Fruit fly (Drosophila melanogaster) whole organism, embryonic: Measurements from ENCODE around the gene Kdm2.

Experiments used
- B-H1 ChIP-seq: fragments of 200-800 bp; sonication (Bioruptor generic); IDR thresholded peaks from 3 replicates; pipeline ENCODE4 v1.3.6; 2022; ENCODE audit warnings: missing biosample characterization, missing genetic modification characterization
- BtbVII ChIP-seq: fragments of 200-800 bp; sonication (Bioruptor generic); optimal IDR thresholded peaks from 3 replicates; lab custom pipeline; 2017; ENCODE audit warnings: missing biosample characterization, mild to moderate bottlenecking, missing genetic modification characterization
- CG10209 ChIP-seq: fragments of 200-800 bp; sonication (Bioruptor generic); optimal IDR thresholded peaks from 3 replicates; lab custom pipeline; 2017; ENCODE audit warnings: missing biosample characterization, mild to moderate bottlenecking, missing genetic modification characterization, missing genetic modification reagents
- CG1024 ChIP-seq: fragments of 200-800 bp; sonication (Bioruptor generic); IDR thresholded peaks from 2 replicates; pipeline ENCODE4 v1.3.6; 2022; ENCODE audit warnings: missing biosample characterization, missing genetic modification characterization
- CG10274 ChIP-seq: fragments of 200-800 bp; sonication (Bioruptor generic); optimal IDR thresholded peaks from 3 replicates; lab custom pipeline; 2017; ENCODE audit warnings: missing biosample characterization, mild to moderate bottlenecking, missing genetic modification characterization
- CG12391 ChIP-seq: fragments of 200-800 bp; sonication (Bioruptor generic); optimal IDR thresholded peaks from 3 replicates; lab custom pipeline; 2018; ENCODE audit warnings: missing biosample characterization, mild to moderate bottlenecking, missing genetic modification characterization, moderate library complexity
- CG12659 ChIP-seq: fragments of 200-800 bp; sonication (Bioruptor generic); optimal IDR thresholded peaks from 3 replicates; lab custom pipeline; 2017; ENCODE audit warnings: mild to moderate bottlenecking, missing biosample characterization, missing genetic modification reagents, missing genetic modification characterization
- CG15696 ChIP-seq: fragments of 200-800 bp; sonication (Bioruptor generic); optimal IDR thresholded peaks from 2 replicates; lab custom pipeline; 2019; ENCODE audit warnings: missing biosample characterization, mild to moderate bottlenecking, missing genetic modification characterization, moderate library complexity
- CG17361 ChIP-seq: fragments of 200-800 bp; sonication (Bioruptor generic); IDR thresholded peaks from 3 replicates; pipeline ENCODE4 v1.3.6; 2022; ENCODE audit warnings: missing biosample characterization, missing genetic modification characterization
- CG18262 ChIP-seq: fragments of 200-800 bp; optimal IDR thresholded peaks from 3 replicates; lab custom pipeline; 2019; ENCODE audit warnings: missing biosample characterization, mild to moderate bottlenecking, missing genetic modification characterization, moderate library complexity
- CG31365 ChIP-seq: fragments of 200-800 bp; sonication (Bioruptor generic); optimal IDR thresholded peaks from 2 replicates; lab custom pipeline; 2018; ENCODE audit warnings: missing biosample characterization, mild to moderate bottlenecking, missing genetic modification characterization
- CG31388 ChIP-seq: fragments of 200-800 bp; sonication (Bioruptor generic); optimal IDR thresholded peaks from 2 replicates; lab custom pipeline; 2016; ENCODE audit warnings: missing biosample characterization, missing genetic modification characterization
- CG5180 ChIP-seq: fragments of 200-800 bp; sonication (Bioruptor generic); optimal IDR thresholded peaks from 3 replicates; lab custom pipeline; 2017; ENCODE audit warnings: missing biosample characterization, missing genetic modification characterization, mild to moderate bottlenecking, moderate library complexity, missing genetic modification reagents
- CG5245 ChIP-seq: fragments of 200-800 bp; sonication (Bioruptor generic); optimal IDR thresholded peaks from 3 replicates; lab custom pipeline; 2016; ENCODE audit warnings: missing biosample characterization, missing genetic modification characterization
- CG6254 ChIP-seq: fragments of 200-800 bp; sonication (Bioruptor generic); optimal IDR thresholded peaks from 3 replicates; lab custom pipeline; 2017; ENCODE audit warnings: mild to moderate bottlenecking, missing biosample characterization, missing genetic modification reagents, missing genetic modification characterization
- CG6765 ChIP-seq: fragments of 200-800 bp; sonication (Bioruptor generic); optimal IDR thresholded peaks from 3 replicates; lab custom pipeline; 2017; ENCODE audit warnings: missing biosample characterization, mild to moderate bottlenecking, missing genetic modification characterization
- CG7372 ChIP-seq: fragments of 200-800 bp; sonication (Bioruptor generic); IDR thresholded peaks from 2 replicates; pipeline ENCODE4 v1.3.6; 2022; ENCODE audit warnings: missing biosample characterization, missing genetic modification characterization
- CG7745 ChIP-seq: fragments of 200-800 bp; sonication (Bioruptor generic); optimal IDR thresholded peaks from 2 replicates; lab custom pipeline; 2018; ENCODE audit warnings: missing biosample characterization, mild to moderate bottlenecking, missing genetic modification characterization, moderate library complexity
- CG7839 ChIP-seq: fragments of 200-800 bp; sonication (Bioruptor generic); optimal IDR thresholded peaks from 3 replicates; lab custom pipeline; 2018; ENCODE audit warnings: missing biosample characterization, mild to moderate bottlenecking, missing genetic modification characterization, moderate library complexity
- CG8281 ChIP-seq: fragments of 200-800 bp; sonication (Bioruptor generic); optimal IDR thresholded peaks from 2 replicates; lab custom pipeline; 2018; ENCODE audit warnings: missing biosample characterization, mild to moderate bottlenecking, missing genetic modification characterization, moderate library complexity
- CG8290 ChIP-seq, 3 experiments: fragments of 200-800 bp; sonication (Bioruptor generic); optimal IDR thresholded peaks; 2 replicates each; lab custom pipeline; 2016 to 2019; ENCODE audit warnings: missing biosample characterization in 3 of 3, missing genetic modification characterization in 3 of 3, mild to moderate bottlenecking in 2 of 3, moderate library complexity in 1 of 3
- CG9876 ChIP-seq: fragments of 200-800 bp; sonication (Bioruptor generic); optimal IDR thresholded peaks from 2 replicates; lab custom pipeline; 2016; ENCODE audit warnings: missing biosample characterization, missing genetic modification characterization
- Deaf1 ChIP-seq: fragments of 200-800 bp; optimal IDR thresholded peaks from 3 replicates; lab custom pipeline; 2019; ENCODE audit warnings: missing biosample characterization, mild to moderate bottlenecking, missing genetic modification characterization, moderate library complexity
- Doc2 ChIP-seq: fragments of 200-800 bp; sonication (Bioruptor generic); IDR thresholded peaks from 2 replicates; pipeline ENCODE4 v1.3.6; 2022; ENCODE audit warnings: missing biosample characterization, missing genetic modification characterization
- Drgx ChIP-seq: fragments of 200-800 bp; sonication (Bioruptor generic); IDR thresholded peaks from 2 replicates; pipeline ENCODE4 v1.3.6; 2022; ENCODE audit warnings: missing biosample characterization, missing genetic modification characterization
- Fer1 ChIP-seq: fragments of 200-800 bp; sonication (Bioruptor generic); optimal IDR thresholded peaks from 2 replicates; lab custom pipeline; 2017; ENCODE audit warnings: missing biosample characterization, mild to moderate bottlenecking, missing genetic modification characterization
- HmgD ChIP-seq: fragments of 200-800 bp; sonication (Bioruptor generic); optimal IDR thresholded peaks from 3 replicates; lab custom pipeline; 2016; ENCODE audit warnings: missing biosample characterization, missing genetic modification characterization
- Med ChIP-seq: fragments of 200-800 bp; sonication (Bioruptor generic); peaks from one replicate; lab custom pipeline; 2016; ENCODE audit warnings: missing biosample characterization, missing genetic modification characterization, mild to moderate bottlenecking, inconsistent platforms, moderate library complexity
- Ravus ChIP-seq: fragments of 200-800 bp; sonication (Bioruptor generic); IDR thresholded peaks from 2 replicates; pipeline ENCODE4 v1.3.6; 2022; ENCODE audit warnings: missing biosample characterization, missing genetic modification characterization
- Scr ChIP-seq: fragments of 200-800 bp; sonication (Bioruptor generic); IDR thresholded peaks from 2 replicates; pipeline ENCODE4 v1.3.6; 2022; ENCODE audit warnings: missing biosample characterization, missing genetic modification characterization; ENCODE audit not compliant: partially characterized antibody
- Side ChIP-seq: fragments of 200-800 bp; sonication (Bioruptor generic); optimal IDR thresholded peaks from 2 replicates; lab custom pipeline; 2016; ENCODE audit warnings: missing biosample characterization, missing genetic modification characterization
- bsh ChIP-seq, 2 experiments: fragments of 200-800 bp; sonication (Bioruptor generic); optimal IDR thresholded peaks; 2 replicates each; lab custom pipeline; 2017 to 2018; ENCODE audit warnings: mild to moderate bottlenecking in 2 of 2, missing biosample characterization in 2 of 2, missing genetic modification characterization in 2 of 2, moderate library complexity in 1 of 2
- chinmo ChIP-seq: fragments of 200-800 bp; sonication (Bioruptor generic); IDR thresholded peaks from 4 replicates; pipeline ENCODE4 v1.3.6; 2022; ENCODE audit warnings: missing biosample characterization, missing genetic modification characterization; ENCODE audit not compliant: partially characterized antibody
- corto ChIP-seq: fragments of 200-800 bp; sonication (Bioruptor generic); optimal IDR thresholded peaks from 2 replicates; lab custom pipeline; 2016; ENCODE audit warnings: missing biosample characterization, mild to moderate bottlenecking, missing genetic modification characterization, moderate library complexity
- da ChIP-seq: fragments of 200-800 bp; sonication (Bioruptor generic); optimal IDR thresholded peaks from 2 replicates; lab custom pipeline; 2016; ENCODE audit warnings: missing biosample characterization, missing genetic modification characterization
- dpn ChIP-seq, 2 experiments: fragments of 200-800 bp; sonication (Bioruptor generic); optimal IDR thresholded peaks; 3 replicates each; lab custom pipeline; 2016; ENCODE audit warnings: missing biosample characterization in 2 of 2, missing genetic modification characterization in 2 of 2
- fd102C ChIP-seq: fragments of 200-800 bp; sonication (Bioruptor generic); optimal IDR thresholded peaks from 2 replicates; lab custom pipeline; 2018; ENCODE audit warnings: missing biosample characterization, mild to moderate bottlenecking, missing genetic modification characterization, moderate library complexity
- fd3F ChIP-seq: fragments of 200-800 bp; sonication (Bioruptor generic); optimal IDR thresholded peaks from 2 replicates; lab custom pipeline; 2018; ENCODE audit warnings: missing biosample characterization, mild to moderate bottlenecking, missing genetic modification characterization, moderate library complexity
- gsb ChIP-seq: fragments of 200-800 bp; sonication (Bioruptor generic); IDR thresholded peaks from 2 replicates; pipeline ENCODE4 v1.3.6; 2022; ENCODE audit warnings: missing biosample characterization, missing genetic modification characterization
- peb ChIP-seq: fragments of 200-800 bp; sonication (Bioruptor generic); IDR thresholded peaks from 2 replicates; pipeline ENCODE4 v1.3.6; 2022; ENCODE audit warnings: missing biosample characterization, missing genetic modification characterization
- pfk ChIP-seq: fragments of 200-800 bp; sonication (Bioruptor generic); optimal IDR thresholded peaks from 2 replicates; lab custom pipeline; 2018; ENCODE audit warnings: missing biosample characterization, mild to moderate bottlenecking, missing genetic modification characterization, moderate library complexity
- pnt ChIP-seq: fragments of 200-800 bp; sonication (Bioruptor generic); optimal IDR thresholded peaks from 3 replicates; lab custom pipeline; 2016; ENCODE audit warnings: missing biosample characterization, missing genetic modification characterization
- sc ChIP-seq, 3 experiments: fragments of >200 bp in 2 of 3; fragments of 200-800 bp in 1 of 3; sonication (Bioruptor generic) in 1 of 3; optimal IDR thresholded peaks; 2 replicates in 2 of 3; 3 replicates in 1 of 3; lab custom pipeline; 2017; ENCODE audit warnings: mild to moderate bottlenecking in 1 of 3, missing biosample characterization in 1 of 3, missing genetic modification characterization in 1 of 3, missing genetic modification reagents in 1 of 3
- sisA ChIP-seq: fragments of 200-800 bp; sonication (Bioruptor generic); IDR thresholded peaks from 2 replicates; pipeline ENCODE4 v1.3.6; 2022; ENCODE audit warnings: missing biosample characterization, missing genetic modification characterization
- wdn ChIP-seq: fragments of 200-800 bp; sonication (Bioruptor generic); IDR thresholded peaks from 2 replicates; pipeline ENCODE4 v1.3.6; 2022; ENCODE audit warnings: missing biosample characterization, missing genetic modification characterization
- zen2 ChIP-seq: fragments of 200-800 bp; sonication (Bioruptor generic); IDR thresholded peaks from 3 replicates; pipeline ENCODE4 v1.3.6; 2022; ENCODE audit warnings: missing biosample characterization, missing genetic modification characterization; ENCODE audit not compliant: partially characterized antibody

Kdm2 gene

DNA sequence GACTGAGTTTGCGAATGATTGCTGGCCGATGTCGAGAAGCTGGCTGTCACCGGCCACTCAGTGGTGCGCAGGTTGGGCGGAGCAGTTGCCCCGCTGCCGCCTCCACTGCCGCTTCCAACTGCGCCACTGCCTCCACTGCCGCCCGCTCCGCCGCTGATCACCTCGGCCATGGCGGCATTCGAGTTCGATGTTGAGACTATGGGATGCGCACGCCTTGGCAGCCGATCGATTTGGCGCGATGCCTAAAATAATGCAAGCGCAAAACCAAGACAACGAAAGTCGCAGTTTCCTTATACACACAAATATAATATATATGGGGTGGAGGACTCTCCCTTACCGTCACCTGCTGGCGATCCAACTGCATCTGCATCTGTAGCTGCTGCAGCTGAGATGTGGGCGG, 40.6 kb upstream of the Kdm2 start:
- TF ChIP-seq Drgx (peak; percentile 17; the same call in 1 of the 2 replicates), Doc2 (no peak), Med (peak; percentile 7)

DNA sequence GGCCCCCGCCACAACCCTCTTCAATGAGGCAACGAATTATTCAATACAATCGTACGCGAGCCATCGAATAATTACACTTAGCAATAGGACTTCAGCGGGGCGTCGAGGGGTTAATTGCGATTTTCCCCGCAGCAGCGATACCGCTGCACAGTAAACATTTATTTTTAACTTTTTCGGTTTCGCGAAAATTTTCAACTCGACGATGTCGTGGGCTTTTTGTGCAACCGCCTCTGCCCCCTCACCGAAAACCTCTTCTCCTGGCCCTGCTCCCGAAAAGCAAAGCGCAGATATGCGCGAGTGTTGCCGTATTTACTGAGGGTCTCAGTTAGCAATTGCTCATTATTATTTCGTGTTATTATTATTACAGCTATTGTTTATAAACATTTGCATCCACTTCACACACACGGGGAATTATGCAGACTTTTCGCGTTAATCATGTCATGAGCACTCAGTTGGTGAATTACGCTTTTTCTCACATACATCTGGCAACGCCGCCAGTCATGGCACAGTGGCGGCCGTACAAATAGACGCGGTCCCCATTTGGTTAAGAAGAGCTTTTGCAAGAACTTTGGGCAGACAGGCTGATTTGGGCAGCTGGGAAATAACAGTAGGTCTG, 38.4 kb upstream of the Kdm2 start:
- TF ChIP-seq pnt (GFP tag; lab: Kevin White, UChicago) (peak; percentile 45), CG5180 (no peak), CG7745 (tag; lab: Kevin White, UChicago) (no peak), da (GFP tag; lab: Kevin White, UChicago) (no peak), pfk (GFP tag; lab: Kevin White, UChicago) (no peak), CG12391 (tag; lab: Kevin White, UChicago) (peak; percentile 42), CG18262 (tag; lab: Kevin White, UChicago) (peak; percentile 37), Ravus (no peak), Fer1 (GFP tag; lab: Kevin White, UChicago) (peak; percentile 81), CG31365 (tag; lab: Kevin White, UChicago) (no peak), fd3F (GFP tag; lab: Kevin White, UChicago) (no peak), dpn (GFP tag; optimal IDR thresholded peaks at IDR 0.05; lab: Kevin White, UChicago) (peak; percentile 57 to 62), CG10209 (GFP tag; lab: Kevin White, UChicago) (no peak), Deaf1 (tag; lab: Kevin White, UChicago) (no peak), B-H1 (GFP tag; lab: Robert Waterston, UW) (no peak; the same call in 2 of the 3 replicates), HmgD (GFP tag; lab: Kevin White, UChicago) (peak; percentile 73), Scr (GFP tag; lab: Robert Waterston, UW) (peak; percentile 46; the same call in 1 of the 2 replicates), bsh (GFP tag; optimal IDR thresholded peaks at IDR 0.05; lab: Kevin White, UChicago) (peak in 1 of 2 experiments; percentile 55), CG31388 (no peak), CG8290 (GFP tag; optimal IDR thresholded peaks at IDR 0.05; lab: Kevin White, UChicago) (peak; percentile 44), CG8290 (tag; optimal IDR thresholded peaks at IDR 0.05; lab: Kevin White, UChicago) (peak in 1 of 2 experiments; percentile 11), zen2 (GFP tag; lab: Robert Waterston, UW) (no peak), CG12659 (GFP tag; lab: Kevin White, UChicago) (peak; percentile 61), CG8281 (no peak), peb (GFP tag; lab: Robert Waterston, UW) (0 out of 2 replicates have a peak, but pooled peaks have one; percentile 6), corto (GFP tag; lab: Kevin White, UChicago) (peak; percentile 45), CG6254 (GFP tag; lab: Kevin White, UChicago) (no peak), chinmo (GFP tag; lab: Robert Waterston, UW) (peak; percentile 46; the same call in 1 of the 4 replicates), sisA (peak; percentile 35; the same call in 1 of the 2 replicates), BtbVII (GFP tag; lab: Kevin White, UChicago) (peak; percentile 8), CG7839 (tag; lab: Kevin White, UChicago) (no peak), CG1024 (GFP tag; lab: Robert Waterston, UW) (peak; percentile 30; the same call in 1 of the 2 replicates), CG7372 (GFP tag; lab: Robert Waterston, UW) (peak; percentile 34; the same call in 1 of the 2 replicates), fd102C (no peak), CG9876 (GFP tag; lab: Kevin White, UChicago) (peak; percentile 56), Side (GFP tag; lab: Kevin White, UChicago) (peak; percentile 42), sc (optimal IDR thresholded peaks at IDR 0.05; lab: Kevin White, UChicago) (no peak), sc (GFP tag; optimal IDR thresholded peaks at IDR 0.05; lab: Kevin White, UChicago) (no peak), CG17361 (GFP tag; lab: Robert Waterston, UW) (peak; percentile 26; the same call in 1 of the 3 replicates), gsb (GFP tag; lab: Robert Waterston, UW) (no peak), CG5245 (GFP tag; lab: Kevin White, UChicago) (peak; percentile 32), CG6765 (peak; percentile 9), wdn (GFP tag; lab: Robert Waterston, UW) (no peak), CG15696 (tag; lab: Kevin White, UChicago) (no peak), CG10274 (GFP tag; lab: Kevin White, UChicago) (no peak)
